Fruit fly (Drosophila melanogaster): ENCODE results near the gene Saf-B.

The Saf-B gene

dm6 chr3R:24773016-24773415 lies 44.2 kb upstream of the Saf-B start:
- TF ChIP-seq Vsx2 (GFP tag; optimal IDR thresholded peaks at IDR 0.05; ENCODE audit: partially characterized antibody) (no peak), dsf (GFP tag; optimal IDR thresholded peaks at IDR 0.05; ENCODE audit: borderline replicate concordance) (no peak), psq (GFP tag; optimal IDR thresholded peaks at IDR 0.05) (no peak), OdsH (GFP tag; optimal IDR thresholded peaks at IDR 0.05) (no peak), N (GFP tag; optimal IDR thresholded peaks at IDR 0.05) (no peak), woc (GFP tag; optimal IDR thresholded peaks at IDR 0.05) (no peak), brk (GFP tag; optimal IDR thresholded peaks at IDR 0.05) (no peak), CG9705 (GFP tag; optimal IDR thresholded peaks at IDR 0.05) (no peak), CrebA (GFP tag; optimal IDR thresholded peaks at IDR 0.05; ENCODE audit: borderline replicate concordance) (no peak), tai (GFP tag; optimal IDR thresholded peaks at IDR 0.05) (no peak)

DNA sequence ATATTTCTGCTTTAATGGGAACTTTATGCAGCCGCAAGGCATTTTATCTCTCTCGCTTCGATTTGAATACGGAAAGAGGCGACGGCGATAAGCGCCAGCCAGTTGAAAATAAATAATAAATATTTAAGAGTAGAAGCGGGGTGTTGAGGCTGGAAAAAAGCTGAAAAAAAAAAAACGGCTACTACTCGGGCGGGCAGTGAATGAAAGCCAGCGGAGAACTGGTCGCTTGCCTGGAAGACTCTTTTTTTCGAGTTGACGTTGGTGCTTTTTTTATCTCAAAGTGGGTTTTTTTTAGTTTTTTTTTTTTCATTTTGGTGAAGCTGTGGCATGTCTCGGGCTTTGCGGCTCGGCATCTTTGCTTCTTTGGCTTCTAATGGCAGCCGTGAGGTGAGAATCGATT lies 43.8 kb upstream of the Saf-B start:
- TF ChIP-seq OdsH (GFP tag; optimal IDR thresholded peaks at IDR 0.05) (no peak), GATAd (GFP tag; optimal IDR thresholded peaks at IDR 0.05) (no peak), Jra (GFP tag; optimal IDR thresholded peaks at IDR 0.05) (no peak), sage (GFP tag; optimal IDR thresholded peaks at IDR 0.05) (no peak), h (GFP tag; optimal IDR thresholded peaks at IDR 0.05) (no peak), Dif (GFP tag; optimal IDR thresholded peaks at IDR 0.05; ENCODE audit: partially characterized antibody) (no peak), HLH106 (tag; optimal IDR thresholded peaks at IDR 0.05) (no peak), dsf (GFP tag; optimal IDR thresholded peaks at IDR 0.05; ENCODE audit: borderline replicate concordance) (no peak), usp (GFP tag; optimal IDR thresholded peaks at IDR 0.05) (no peak), tai (GFP tag; optimal IDR thresholded peaks at IDR 0.05) (no peak), Hr78 (GFP tag; optimal IDR thresholded peaks at IDR 0.05) (no peak), fru (GFP tag; optimal IDR thresholded peaks at IDR 0.05) (no peak), N (GFP tag; optimal IDR thresholded peaks at IDR 0.05) (no peak), br (GFP tag; optimal IDR thresholded peaks at IDR 0.05) (no peak), jim (GFP tag; optimal IDR thresholded peaks at IDR 0.05) (no peak)

DNA sequence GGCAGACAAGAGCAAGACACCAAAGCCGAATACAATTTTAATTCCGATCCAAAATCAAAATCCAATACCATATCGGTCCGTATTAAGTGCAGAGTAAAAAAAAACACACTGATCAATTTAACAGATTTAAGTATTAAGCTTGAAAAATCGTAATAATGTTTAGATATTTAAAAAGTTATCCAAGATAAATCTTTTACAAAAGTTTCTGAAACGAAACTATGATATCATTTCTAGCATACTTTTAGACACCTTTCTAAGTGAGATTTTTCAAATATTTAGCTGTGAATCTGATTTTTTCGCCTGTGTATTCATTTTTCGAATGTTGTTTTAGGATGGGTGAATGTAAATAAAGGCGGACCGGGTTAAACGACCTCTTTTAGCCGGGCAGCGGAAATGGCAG lies 40.2 kb upstream of the Saf-B start:
- TF ChIP-seq Myc (optimal IDR thresholded peaks at IDR 0.05) (no peak), psq (GFP tag; optimal IDR thresholded peaks at IDR 0.05) (no peak), HLH106 (tag; optimal IDR thresholded peaks at IDR 0.05) (no peak), usp (GFP tag; optimal IDR thresholded peaks at IDR 0.05) (no peak), br (GFP tag; optimal IDR thresholded peaks at IDR 0.05) (no peak)

DNA sequence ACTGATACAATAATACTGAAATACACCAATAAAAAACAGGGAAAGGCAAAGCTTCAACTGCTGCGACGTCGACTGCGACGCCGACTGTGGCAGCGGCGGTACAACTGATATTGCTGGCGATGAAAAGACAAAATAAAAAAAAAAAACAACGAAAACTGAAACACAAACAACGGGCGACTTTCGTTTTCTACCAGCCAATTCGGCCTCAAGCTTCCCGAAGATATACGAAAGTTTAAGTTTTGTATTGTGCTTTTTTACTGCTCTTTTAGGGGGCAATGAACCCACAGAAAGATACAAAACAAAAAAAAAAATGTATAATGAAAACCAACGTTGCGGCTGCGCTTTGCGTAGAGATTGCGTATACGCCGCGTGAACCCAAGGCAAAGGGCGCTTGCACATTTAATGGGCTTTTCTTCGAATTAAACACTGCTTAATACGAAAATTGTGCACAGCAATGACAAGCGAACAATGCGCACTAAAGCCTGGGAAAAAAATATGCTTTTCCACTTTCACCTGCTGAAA lies 39.0 kb upstream of the Saf-B start:
- TF ChIP-seq jim (GFP tag; optimal IDR thresholded peaks at IDR 0.05) (no peak), N (GFP tag; optimal IDR thresholded peaks at IDR 0.05) (no peak)

- TF ChIP-seq CG9705 (GFP tag; optimal IDR thresholded peaks at IDR 0.05) (peak; percentile 79), OdsH (GFP tag; optimal IDR thresholded peaks at IDR 0.05) (peak; percentile 54), brk (GFP tag; optimal IDR thresholded peaks at IDR 0.05) (no peak), ey (GFP tag; optimal IDR thresholded peaks at IDR 0.05) (peak; percentile 28), Abd-B (GFP tag; optimal IDR thresholded peaks at IDR 0.05) (no peak), dsf (GFP tag; optimal IDR thresholded peaks at IDR 0.05; ENCODE audit: borderline replicate concordance) (no peak), Sp1 (GFP tag; optimal IDR thresholded peaks at IDR 0.05) (peak; percentile 67), Myc (optimal IDR thresholded peaks at IDR 0.05) (no peak), fru (GFP tag; optimal IDR thresholded peaks at IDR 0.05) (peak; percentile 47), foxo (GFP tag; optimal IDR thresholded peaks at IDR 0.05) (peak in 1 of 2 experiments; percentile 47), Dfd (GFP tag; optimal IDR thresholded peaks at IDR 0.05) (no peak), lola (GFP tag; optimal IDR thresholded peaks at IDR 0.05) (no peak), CG32264 (GFP tag; optimal IDR thresholded peaks at IDR 0.05) (peak; percentile 27), jim (GFP tag; optimal IDR thresholded peaks at IDR 0.05) (no peak), Vsx2 (GFP tag; optimal IDR thresholded peaks at IDR 0.05; ENCODE audit: partially characterized antibody) (no peak), HLH106 (tag; optimal IDR thresholded peaks at IDR 0.05) (peak; percentile 66), rgr (GFP tag; optimal IDR thresholded peaks at IDR 0.05) (peak; percentile 87), Hnf4 (GFP tag; optimal IDR thresholded peaks at IDR 0.05) (no peak), h (GFP tag; optimal IDR thresholded peaks at IDR 0.05) (peak; percentile 71), CrebA (GFP tag; optimal IDR thresholded peaks at IDR 0.05; ENCODE audit: borderline replicate concordance) (no peak), Hr83 (GFP tag; optimal IDR thresholded peaks at IDR 0.05; ENCODE audit: poor library complexity, severe bottlenecking) (peak; percentile 34), dmrt93B (GFP tag; optimal IDR thresholded peaks at IDR 0.05) (peak; percentile 90), dl (GFP tag; optimal IDR thresholded peaks at IDR 0.05; ENCODE audit: insufficient read depth in 1 of 2, partially characterized antibody in 2 of 2) (no peak), psq (GFP tag; optimal IDR thresholded peaks at IDR 0.05) (peak; percentile 57), Rel (GFP tag; optimal IDR thresholded peaks at IDR 0.05) (no peak), Rel (tag; optimal IDR thresholded peaks at IDR 0.05) (peak; percentile 5), br (GFP tag; optimal IDR thresholded peaks at IDR 0.05) (peak; percentile 49), sv (GFP tag; optimal IDR thresholded peaks at IDR 0.05) (peak; percentile 76), sage (GFP tag; optimal IDR thresholded peaks at IDR 0.05) (peak; percentile 45), GATAd (GFP tag; optimal IDR thresholded peaks at IDR 0.05) (no peak)
These were observed 30.2 kb upstream of the Saf-B start, which contains the start of gene CG5805 for dm6 chr3R:24787042-24787565. Gene CG5805, minus strand, starts transcription at chr3R:24787421.
